Worm (Caenorhabditis elegans) whole organism, L1 larva: ENCODE measurements around the gene F10E7.6.

Experiments
- C04F5.9 ChIP-seq: sonication (generic microtip); optimal IDR thresholded peaks from 2 replicates; lab custom pipeline; 2016; ENCODE audit warnings: missing genetic modification characterization, missing compliant biosample characterization
- C34B4.2 ChIP-seq: sonication (generic microtip); optimal IDR thresholded peaks from 2 replicates; lab custom pipeline; 2017; ENCODE audit warnings: mild to moderate bottlenecking, missing genetic modification characterization, missing compliant biosample characterization
- aha-1 ChIP-seq: fragments of 150-350 bp; optimal IDR thresholded peaks from 2 replicates; lab custom pipeline; 2014; ENCODE audit warnings: missing biosample characterization, missing genetic modification characterization
- aly-2 ChIP-seq: fragments of 150-350 bp; optimal IDR thresholded peaks from 2 replicates; lab custom pipeline; 2014; ENCODE audit warnings: missing biosample characterization, missing genetic modification characterization
- ama-1 ChIP-seq: fragments of 150-350 bp; optimal IDR thresholded peaks from 2 replicates; lab custom pipeline; 2014
- blmp-1 ChIP-seq: fragments of 150-350 bp; optimal IDR thresholded peaks from 2 replicates; lab custom pipeline; 2014; ENCODE audit warnings: missing biosample characterization, missing genetic modification characterization
- ceh-8 ChIP-seq: fragments of 200-800 bp; sonication (Bioruptor generic); optimal IDR thresholded peaks from 2 replicates; lab custom pipeline; 2018; ENCODE audit warnings: mild to moderate bottlenecking, missing genetic modification characterization, moderate library complexity, missing compliant biosample characterization
- ceh-82 ChIP-seq, 3 experiments: fragments of 150-350 bp in 1 of 3; sonication (generic microtip) in 2 of 3; optimal IDR thresholded peaks; 2 replicates each; lab custom pipeline; 2014 to 2017; ENCODE audit warnings: missing biosample characterization in 3 of 3, missing genetic modification characterization in 3 of 3
- ceh-88 ChIP-seq: fragments of 200-800 bp; sonication (Bioruptor generic); IDR thresholded peaks from 2 replicates; pipeline ENCODE4 v1.3.6; 2022; ENCODE audit warnings: missing genetic modification characterization, missing compliant biosample characterization
- ceh-90 ChIP-seq: sonication (generic microtip); optimal IDR thresholded peaks from 2 replicates; lab custom pipeline; 2016; ENCODE audit warnings: missing genetic modification characterization, missing compliant biosample characterization
- dsc-1 ChIP-seq: sonication (generic microtip); optimal IDR thresholded peaks from 2 replicates; lab custom pipeline; 2016; ENCODE audit warnings: mild to moderate bottlenecking, missing genetic modification characterization, missing compliant biosample characterization
- efl-1 ChIP-seq, 4 experiments: fragments of 150-350 bp; optimal IDR thresholded peaks in 3 of 4; peaks in 1 of 4; 1 replicate in 1 of 4; 2 replicates in 3 of 4; lab custom pipeline; 2014; ENCODE audit warnings: missing biosample characterization in 2 of 4, missing genetic modification characterization in 2 of 4, missing genetic modification reagents in 2 of 4
- egl-13 ChIP-seq: sonication (generic microtip); optimal IDR thresholded peaks from 2 replicates; lab custom pipeline; 2016; ENCODE audit warnings: missing genotype, missing genetic modification reagents, missing genetic modification characterization, missing compliant biosample characterization
- fkh-10 ChIP-seq: sonication (generic microtip); optimal IDR thresholded peaks from 2 replicates; lab custom pipeline; 2017; ENCODE audit warnings: missing biosample characterization, missing genetic modification reagents, missing genetic modification characterization
- fkh-4 ChIP-seq: sonication (generic microtip); optimal IDR thresholded peaks from 2 replicates; lab custom pipeline; 2016; ENCODE audit warnings: missing compliant biosample characterization, missing genetic modification characterization, borderline replicate concordance
- fos-1 ChIP-seq: fragments of 150-350 bp; optimal IDR thresholded peaks from 2 replicates; lab custom pipeline; 2014; ENCODE audit warnings: missing biosample characterization, missing genetic modification characterization
- grh-1 ChIP-seq: fragments of 200-800 bp; sonication (Bioruptor generic); IDR thresholded peaks from 2 replicates; pipeline ENCODE4 v1.3.6; 2022; ENCODE audit warnings: missing genetic modification reagents, missing genetic modification characterization, missing compliant biosample characterization
- irx-1 ChIP-seq: sonication (generic microtip); optimal IDR thresholded peaks from 2 replicates; lab custom pipeline; 2016; ENCODE audit warnings: missing genetic modification characterization, missing compliant biosample characterization
- isw-1 ChIP-seq: fragments of 200-800 bp; sonication (Bioruptor generic); IDR thresholded peaks from 2 replicates; pipeline ENCODE4 v1.3.6; 2022; ENCODE audit warnings: missing genetic modification characterization, missing compliant biosample characterization
- lin-13 ChIP-seq: fragments of 150-350 bp; optimal IDR thresholded peaks from 2 replicates; lab custom pipeline; 2014; ENCODE audit warnings: missing biosample characterization, missing genetic modification reagents, missing genetic modification characterization
- lin-14 ChIP-seq: fragments of 200-800 bp; sonication (Bioruptor generic); optimal IDR thresholded peaks from 2 replicates; lab custom pipeline; 2018; ENCODE audit warnings: mild to moderate bottlenecking, missing genetic modification characterization, moderate library complexity, missing compliant biosample characterization
- lin-15B ChIP-seq: fragments of 150-350 bp; sonication (generic microtip); optimal IDR thresholded peaks from 3 replicates; lab custom pipeline; 2014; ENCODE audit warnings: missing biosample characterization, missing genetic modification characterization
- lin-35 ChIP-seq, 2 experiments: fragments of 150-350 bp; optimal IDR thresholded peaks; 2 replicates each; lab custom pipeline; 2014; ENCODE audit warnings: missing biosample characterization in 2 of 2, missing genetic modification characterization in 2 of 2, missing genetic modification reagents in 2 of 2
- lin-39 ChIP-seq: fragments of 150-350 bp; optimal IDR thresholded peaks from 2 replicates; lab custom pipeline; 2014; ENCODE audit warnings: missing biosample characterization, missing genetic modification reagents, missing genetic modification characterization
- lir-3 ChIP-seq: sonication (generic microtip); optimal IDR thresholded peaks from 2 replicates; lab custom pipeline; 2016; ENCODE audit warnings: mild to moderate bottlenecking, missing genetic modification characterization, moderate library complexity, missing compliant biosample characterization; ENCODE audit not compliant: poor library complexity
- lsy-2 ChIP-seq, 2 experiments: fragments of 150-350 bp; optimal IDR thresholded peaks; 2 replicates each; lab custom pipeline; 2014; ENCODE audit warnings: missing biosample characterization in 2 of 2, missing genetic modification characterization in 2 of 2
- mdl-1 ChIP-seq, 2 experiments: fragments of 150-350 bp; optimal IDR thresholded peaks; 2 replicates each; lab custom pipeline; 2014 to 2017; ENCODE audit warnings: missing biosample characterization in 2 of 2, missing genetic modification characterization in 2 of 2, inconsistent platforms in 1 of 2
- mef-2 ChIP-seq: fragments of 150-350 bp; optimal IDR thresholded peaks from 2 replicates; lab custom pipeline; 2014; ENCODE audit warnings: missing biosample characterization, missing genetic modification characterization
- mep-1 ChIP-seq: fragments of 150-350 bp; optimal IDR thresholded peaks from 2 replicates; lab custom pipeline; 2014; ENCODE audit warnings: missing biosample characterization, missing genetic modification characterization
- nhr-11 ChIP-seq: fragments of 150-350 bp; optimal IDR thresholded peaks from 2 replicates; lab custom pipeline; 2014; ENCODE audit warnings: missing biosample characterization, missing genetic modification characterization
- nhr-20 ChIP-seq: sonication (generic microtip); optimal IDR thresholded peaks from 2 replicates; lab custom pipeline; 2016; ENCODE audit warnings: mild to moderate bottlenecking, missing genetic modification characterization, missing compliant biosample characterization
- nhr-237 ChIP-seq: fragments of 150-350 bp; optimal IDR thresholded peaks from 2 replicates; lab custom pipeline; 2014; ENCODE audit warnings: missing biosample characterization, missing genetic modification characterization
- nhr-76 ChIP-seq: sonication (generic microtip); optimal IDR thresholded peaks from 2 replicates; lab custom pipeline; 2017; ENCODE audit warnings: missing biosample characterization, missing genetic modification characterization
- nhr-77 ChIP-seq: fragments of 150-350 bp; optimal IDR thresholded peaks from 2 replicates; lab custom pipeline; 2014; ENCODE audit warnings: missing biosample characterization, missing genetic modification characterization
- nhr-85 ChIP-seq: sonication (generic microtip); peaks from one replicate; lab custom pipeline; 2016; ENCODE audit warnings: missing genetic modification characterization, inconsistent platforms, missing compliant biosample characterization
- nhr-90 ChIP-seq: sonication (generic microtip); optimal IDR thresholded peaks from 2 replicates; lab custom pipeline; 2016; ENCODE audit warnings: mild to moderate bottlenecking, missing genetic modification characterization, missing compliant biosample characterization; ENCODE audit not compliant: poor library complexity
- pax-3 ChIP-seq: fragments of 200-800 bp; sonication (Bioruptor generic); optimal IDR thresholded peaks from 2 replicates; lab custom pipeline; 2018; ENCODE audit warnings: mild to moderate bottlenecking, missing genetic modification characterization, moderate library complexity, missing compliant biosample characterization
- rnt-1 ChIP-seq: sonication (generic microtip); optimal IDR thresholded peaks from 2 replicates; lab custom pipeline; 2016; ENCODE audit warnings: mild to moderate bottlenecking, missing genetic modification characterization, moderate library complexity, missing compliant biosample characterization
- skn-1 ChIP-seq: fragments of 150-350 bp; optimal IDR thresholded peaks from 2 replicates; lab custom pipeline; 2014; ENCODE audit warnings: missing biosample characterization, missing genetic modification characterization
- snu-23 ChIP-seq: sonication (generic microtip); optimal IDR thresholded peaks from 2 replicates; lab custom pipeline; 2016; ENCODE audit warnings: missing genetic modification characterization, missing compliant biosample characterization
- sox-4 ChIP-seq: sonication (generic microtip); optimal IDR thresholded peaks from 2 replicates; lab custom pipeline; 2016; ENCODE audit warnings: missing genetic modification characterization, missing compliant biosample characterization
- sptf-1 ChIP-seq: fragments of 150-350 bp; optimal IDR thresholded peaks from 2 replicates; lab custom pipeline; 2014; ENCODE audit warnings: missing biosample characterization, missing genetic modification characterization
- swsn-7 ChIP-seq: sonication (generic microtip); optimal IDR thresholded peaks from 2 replicates; lab custom pipeline; 2016; ENCODE audit warnings: missing genetic modification characterization, missing compliant biosample characterization
- tlp-1 ChIP-seq: fragments of 150-350 bp; optimal IDR thresholded peaks from 2 replicates; lab custom pipeline; 2014; ENCODE audit warnings: missing biosample characterization, missing genetic modification characterization
- unc-86 ChIP-seq: sonication (generic microtip); optimal IDR thresholded peaks from 2 replicates; lab custom pipeline; 2016; ENCODE audit warnings: missing genetic modification characterization, missing compliant biosample characterization
- unc-98 ChIP-seq: fragments of 200-800 bp; sonication (Bioruptor generic); IDR thresholded peaks from 2 replicates; pipeline ENCODE4 v1.3.6; 2022; ENCODE audit warnings: missing genetic modification characterization, missing compliant biosample characterization
- vab-15 ChIP-seq: sonication (generic microtip); optimal IDR thresholded peaks from 2 replicates; lab custom pipeline; 2017; ENCODE audit warnings: missing genotype, mild to moderate bottlenecking, missing genetic modification characterization, missing compliant biosample characterization
- xbp-1 ChIP-seq: sonication (generic microtip); optimal IDR thresholded peaks from 2 replicates; lab custom pipeline; 2016; ENCODE audit warnings: missing genetic modification characterization, missing compliant biosample characterization
- ztf-11 ChIP-seq, 2 experiments: sonication (generic microtip); optimal IDR thresholded peaks; 2 replicates each; lab custom pipeline; 2016 to 2017; ENCODE audit warnings: missing genetic modification characterization in 2 of 2, missing biosample characterization in 1 of 2, missing compliant biosample characterization in 1 of 2
- ztf-4 ChIP-seq: fragments of 150-350 bp; optimal IDR thresholded peaks from 2 replicates; lab custom pipeline; 2014; ENCODE audit warnings: missing biosample characterization, missing genetic modification characterization

F10E7.6 gene

ce11 chrII:7072315-7072589, 40.6 kb upstream of the F10E7.6 start, which contains the start of gene kars-1:
Gene kars-1, minus strand, starts transcription at chrII:7072415.
- TF ChIP-seq isw-1 (GFP tag; lab: Robert Waterston, UW) (no peak), ama-1 (lab: Kevin White, UChicago) (no peak), C34B4.2 (no peak), rnt-1 (tag; lab: Kevin White, UChicago) (no peak), C04F5.9 (tag; lab: Kevin White, UChicago) (no peak), mdl-1 (tag; optimal IDR thresholded peaks at IDR 0.05; lab: Kevin White, UChicago) (no peak), ceh-88 (no peak), ceh-8 (GFP tag; lab: Kevin White, UChicago) (no peak), skn-1 (no peak)

- TF ChIP-seq nhr-90 (tag; lab: Kevin White, UChicago): peak; percentile 80
- TF ChIP-seq isw-1 (GFP tag; lab: Robert Waterston, UW): peak; percentile 76
- no peak for TF ChIP-seq ztf-4 (tag; lab: Kevin White, UChicago)
- peak; percentile 79 for TF ChIP-seq snu-23 (GFP tag; lab: Kevin White, UChicago)
- TF ChIP-seq swsn-7: peak; percentile 73
- no peak for TF ChIP-seq aha-1
- peak; percentile 88 for TF ChIP-seq unc-98 (GFP tag; lab: Robert Waterston, UW)
- peak; percentile 72 to 78 for TF ChIP-seq lin-35 (GFP tag; optimal IDR thresholded peaks at IDR 0.05; lab: Kevin White, UChicago)
- TF ChIP-seq pax-3 (tag; lab: Kevin White, UChicago): peak; percentile 86
- TF ChIP-seq egl-13 (tag; lab: Kevin White, UChicago): peak; percentile 65
- peak; percentile 58 for TF ChIP-seq nhr-237 (tag; lab: Kevin White, UChicago)
- peak; percentile 79 for TF ChIP-seq nhr-20 (tag; lab: Kevin White, UChicago)
- peak; percentile 8 for TF ChIP-seq fkh-10
- TF ChIP-seq nhr-11 (tag; lab: Kevin White, UChicago): peak; percentile 23
- peak; percentile 83 for TF ChIP-seq lir-3 (tag; lab: Kevin White, UChicago)
- TF ChIP-seq ceh-82 (tag; optimal IDR thresholded peaks at IDR 0.05; lab: Kevin White, UChicago): peak; percentile 22 to 34 (median 32)
- peak; percentile 55 for TF ChIP-seq blmp-1 (tag; lab: Kevin White, UChicago)
- no peak for TF ChIP-seq lin-39 (tag; lab: Kevin White, UChicago)
- TF ChIP-seq fkh-4 (tag; lab: Kevin White, UChicago): peak; percentile 17
- peak; percentile 70 for TF ChIP-seq lin-15B (tag; lab: Kevin White, UChicago)
- TF ChIP-seq mef-2 (tag; lab: Kevin White, UChicago): no peak
- peak in 1 of 2 experiments; percentile 17 for TF ChIP-seq mdl-1 (tag; optimal IDR thresholded peaks at IDR 0.05; lab: Kevin White, UChicago)
- TF ChIP-seq dsc-1 (tag; lab: Kevin White, UChicago): peak; percentile 75
- peak; percentile 62 for TF ChIP-seq fos-1 (tag; lab: Kevin White, UChicago)
- TF ChIP-seq mep-1 (tag; lab: Kevin White, UChicago): peak; percentile 89
- peak; percentile 81 for TF ChIP-seq xbp-1 (tag; lab: Kevin White, UChicago)
- peak; percentile 75 for TF ChIP-seq sox-4 (tag; lab: Kevin White, UChicago)
- TF ChIP-seq grh-1 (GFP tag; lab: Robert Waterston, UW): no peak
- TF ChIP-seq lsy-2 (tag; optimal IDR thresholded peaks at IDR 0.05; lab: Kevin White, UChicago): peak; percentile 71 to 91
- peak; percentile 12 for TF ChIP-seq aly-2
- peak; percentile 65 for TF ChIP-seq vab-15 (tag; lab: Kevin White, UChicago)
- peak; percentile 85 for TF ChIP-seq nhr-85 (tag; lab: Kevin White, UChicago)
- peak; percentile 67 to 68 for TF ChIP-seq efl-1 (optimal IDR thresholded peaks at IDR 0.05; lab: Kevin White, UChicago)
- peak; percentile 58 to 79 for TF ChIP-seq efl-1 (GFP tag; optimal IDR thresholded peaks at IDR 0.05 in 1 of 2; lab: Kevin White, UChicago)
- peak; percentile 59 for TF ChIP-seq unc-86
- peak; percentile 37 for TF ChIP-seq nhr-77 (tag; lab: Kevin White, UChicago)
- TF ChIP-seq sptf-1: no peak
- TF ChIP-seq ceh-90 (tag; lab: Kevin White, UChicago): peak; percentile 77
- TF ChIP-seq tlp-1 (tag; lab: Kevin White, UChicago): no peak
- TF ChIP-seq lin-14 (GFP tag; lab: Kevin White, UChicago): peak; percentile 94
- TF ChIP-seq irx-1 (tag; lab: Kevin White, UChicago): peak; percentile 66
- peak in 1 of 2 experiments; percentile 78 for TF ChIP-seq ztf-11 (tag; optimal IDR thresholded peaks at IDR 0.05; lab: Kevin White, UChicago)
- TF ChIP-seq nhr-76: no peak
- TF ChIP-seq lin-13 (GFP tag; lab: Kevin White, UChicago): peak; percentile 54
Measured at ce11 chrII:7072590-7073536, 40.0 kb upstream of the F10E7.6 start.
